Fruit fly (Drosophila melanogaster) whole organism, prepupa: ENCODE data around the gene Ktl.

ENCODE experiments used
- CG11294 ChIP-seq: fragments of 200-800 bp; sonication (Bioruptor generic); IDR thresholded peaks from 2 replicates; pipeline ENCODE4 v1.3.6; 2022; ENCODE audit warnings: missing biosample characterization, missing genetic modification characterization
- CG11762 ChIP-seq: fragments of 200-800 bp; sonication (Bioruptor generic); optimal IDR thresholded peaks from 3 replicates; lab custom pipeline; 2016; ENCODE audit warnings: missing biosample characterization, missing genetic modification characterization; ENCODE audit not compliant: insufficient read depth
- CG15336 ChIP-seq: fragments of 200-800 bp; sonication (Bioruptor generic); IDR thresholded peaks from 2 replicates; pipeline ENCODE4 v1.3.6; 2022; ENCODE audit warnings: missing biosample characterization, missing genetic modification characterization
- CG1621 ChIP-seq: fragments of 200-800 bp; sonication (Bioruptor generic); optimal IDR thresholded peaks from 3 replicates; lab custom pipeline; 2018; ENCODE audit warnings: missing biosample characterization, mild to moderate bottlenecking, missing genetic modification characterization
- CG31627 ChIP-seq: fragments of 200-800 bp; sonication (Bioruptor generic); optimal IDR thresholded peaks from 3 replicates; lab custom pipeline; 2016; ENCODE audit warnings: missing biosample characterization, missing genetic modification characterization
- CG34406 ChIP-seq: fragments of 200-800 bp; sonication (Bioruptor generic); optimal IDR thresholded peaks from 3 replicates; lab custom pipeline; 2016; ENCODE audit warnings: missing biosample characterization, missing genetic modification characterization
- CG3919 ChIP-seq: fragments of 200-800 bp; sonication (Bioruptor generic); optimal IDR thresholded peaks from 3 replicates; lab custom pipeline; 2016; ENCODE audit warnings: missing biosample characterization, missing genetic modification characterization
- CG6163 ChIP-seq: fragments of 200-800 bp; sonication (Bioruptor generic); IDR thresholded peaks from 3 replicates; pipeline ENCODE4 v1.3.6; 2022; ENCODE audit warnings: missing biosample characterization, missing genetic modification characterization
- CG8119 ChIP-seq: fragments of 200-800 bp; sonication (Bioruptor generic); IDR thresholded peaks from 3 replicates; pipeline ENCODE4 v1.3.6; 2022; ENCODE audit warnings: missing biosample characterization, missing genetic modification characterization
- CG8319 ChIP-seq: fragments of 200-800 bp; sonication (Bioruptor generic); optimal IDR thresholded peaks from 3 replicates; lab custom pipeline; 2016; ENCODE audit warnings: missing biosample characterization, missing genetic modification characterization
- CG8632 ChIP-seq: fragments of 200-800 bp; sonication (Bioruptor generic); optimal IDR thresholded peaks from 3 replicates; lab custom pipeline; 2016; ENCODE audit warnings: missing biosample characterization, missing genetic modification characterization
- CG9139 ChIP-seq: fragments of 200-800 bp; sonication (Bioruptor generic); optimal IDR thresholded peaks from 3 replicates; lab custom pipeline; 2017; ENCODE audit warnings: missing biosample characterization, mild to moderate bottlenecking, missing genetic modification characterization
- Eip75B ChIP-seq: fragments of 200-800 bp; sonication (Bioruptor generic); optimal IDR thresholded peaks from 3 replicates; lab custom pipeline; 2016; ENCODE audit warnings: missing biosample characterization, missing genetic modification characterization
- Eip78C ChIP-seq: fragments of 200-800 bp; sonication (Bioruptor generic); peaks from one replicate; lab custom pipeline; 2016; ENCODE audit warnings: missing biosample characterization, missing genetic modification characterization
- Eip93F ChIP-seq: fragments of 200-800 bp; sonication (Bioruptor generic); optimal IDR thresholded peaks from 2 replicates; lab custom pipeline; 2016; ENCODE audit warnings: missing biosample characterization, mild to moderate bottlenecking, missing genetic modification characterization
- Hr38 ChIP-seq: sonication (Bioruptor generic); optimal IDR thresholded peaks from 2 replicates; lab custom pipeline; 2016; ENCODE audit warnings: missing biosample characterization, missing genetic modification characterization
- Lpt ChIP-seq: fragments of 200-800 bp; sonication (Bioruptor generic); optimal IDR thresholded peaks from 3 replicates; lab custom pipeline; 2016; ENCODE audit warnings: missing biosample characterization, missing genetic modification characterization
- Sox14 ChIP-seq: fragments of 200-800 bp; sonication (Bioruptor generic); optimal IDR thresholded peaks from 3 replicates; lab custom pipeline; 2016; ENCODE audit warnings: missing biosample characterization, missing genetic modification characterization
- acj6 ChIP-seq: fragments of 200-800 bp; sonication (Bioruptor generic); optimal IDR thresholded peaks from 3 replicates; lab custom pipeline; 2016; ENCODE audit warnings: missing biosample characterization, missing genetic modification characterization
- cyc ChIP-seq: fragments of 200-800 bp; sonication (Bioruptor generic); optimal IDR thresholded peaks from 3 replicates; lab custom pipeline; 2016; ENCODE audit warnings: missing biosample characterization, missing genetic modification characterization
- eg ChIP-seq: fragments of 200-800 bp; sonication (Bioruptor generic); IDR thresholded peaks from 3 replicates; pipeline ENCODE4 v1.3.6; 2022; ENCODE audit warnings: missing biosample characterization, missing genetic modification characterization
- fd59A ChIP-seq: fragments of 200-800 bp; sonication (Bioruptor generic); optimal IDR thresholded peaks from 2 replicates; lab custom pipeline; 2017; ENCODE audit warnings: missing biosample characterization, mild to moderate bottlenecking, missing genetic modification characterization, missing genetic modification reagents
- fd85E ChIP-seq: fragments of 200-800 bp; sonication (Bioruptor generic); optimal IDR thresholded peaks from 3 replicates; lab custom pipeline; 2016; ENCODE audit warnings: missing biosample characterization, missing genetic modification characterization
- fkh ChIP-seq: fragments of 200-800 bp; sonication (Bioruptor generic); optimal IDR thresholded peaks from 3 replicates; lab custom pipeline; 2017; ENCODE audit warnings: missing biosample characterization, mild to moderate bottlenecking, missing genetic modification characterization, moderate library complexity
- lz ChIP-seq: fragments of 200-800 bp; sonication (Bioruptor generic); optimal IDR thresholded peaks from 3 replicates; lab custom pipeline; 2016; ENCODE audit warnings: missing biosample characterization, missing genetic modification characterization
- pdm3 ChIP-seq: fragments of 200-800 bp; sonication (Bioruptor generic); optimal IDR thresholded peaks from 3 replicates; lab custom pipeline; 2016; ENCODE audit warnings: missing biosample characterization, missing genetic modification characterization
- salr ChIP-seq, 2 experiments: fragments of 200-800 bp; sonication (Bioruptor generic); optimal IDR thresholded peaks; 3 replicates each; lab custom pipeline; 2016 to 2018; ENCODE audit warnings: missing biosample characterization in 2 of 2, missing genetic modification characterization in 2 of 2, mild to moderate bottlenecking in 1 of 2
- spab ChIP-seq: fragments of 200-800 bp; sonication (Bioruptor generic); optimal IDR thresholded peaks from 2 replicates; lab custom pipeline; 2017; ENCODE audit warnings: missing biosample characterization, mild to moderate bottlenecking, missing genetic modification characterization, missing genetic modification reagents
- ss ChIP-seq, 2 experiments: fragments of 200-800 bp; sonication (Bioruptor generic); optimal IDR thresholded peaks; 2 replicates in 1 of 2; 3 replicates in 1 of 2; lab custom pipeline; 2017 to 2018; ENCODE audit warnings: mild to moderate bottlenecking in 2 of 2, missing biosample characterization in 2 of 2, missing genetic modification characterization in 2 of 2, moderate library complexity in 1 of 2
- svp ChIP-seq: fragments of 200-800 bp; sonication (Bioruptor generic); peaks from one replicate; lab custom pipeline; 2016; ENCODE audit warnings: missing biosample characterization, missing genetic modification characterization
- topi ChIP-seq: fragments of 200-800 bp; sonication (Bioruptor generic); optimal IDR thresholded peaks from 3 replicates; lab custom pipeline; 2016; ENCODE audit warnings: missing biosample characterization, missing genetic modification characterization

Ktl gene

DNA sequence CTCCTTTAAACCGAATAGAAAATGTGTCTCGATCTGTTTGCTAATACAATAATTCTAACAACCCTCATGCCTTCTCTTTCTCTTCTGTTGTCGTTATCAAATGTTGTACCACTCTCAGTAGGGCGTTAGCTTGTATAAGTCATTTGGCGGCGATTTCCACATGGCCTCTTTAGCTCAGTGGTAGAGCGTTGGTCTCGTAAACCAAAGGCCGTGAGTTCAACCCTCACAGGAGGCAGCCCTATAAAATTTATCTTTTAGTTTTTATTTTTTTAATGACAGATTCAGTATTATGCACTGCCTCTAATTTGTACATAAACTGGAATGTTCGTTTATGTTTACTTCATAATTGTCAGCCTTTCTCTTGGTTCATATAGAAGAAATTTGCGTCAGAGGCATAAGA lies 5.6 kb downstream of the Ktl start:
- TF ChIP-seq fkh (GFP tag; lab: Kevin White, UChicago) (peak; percentile 8), Eip93F (GFP tag; lab: Kevin White, UChicago) (no peak)

DNA sequence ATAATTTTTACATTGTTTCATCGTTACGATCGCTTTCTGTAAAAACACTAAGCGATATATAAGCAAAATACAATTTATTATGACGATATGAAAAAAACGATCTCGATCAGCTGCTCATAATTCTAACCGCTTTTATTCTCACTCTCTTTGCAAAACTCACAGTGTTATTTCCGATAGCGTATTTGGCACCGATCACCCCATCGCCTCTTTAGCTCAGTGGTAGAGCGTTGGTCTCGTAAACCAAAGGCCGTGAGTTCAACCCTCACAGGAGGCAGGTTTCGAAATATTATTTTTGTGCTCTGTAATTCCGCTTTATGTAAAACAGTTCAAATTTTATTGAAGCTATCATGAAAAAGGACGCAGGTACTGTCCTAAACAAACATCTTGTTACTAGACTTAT lies 6.2 kb downstream of the Ktl start:
- no peak for TF ChIP-seq ss (GFP tag; optimal IDR thresholded peaks at IDR 0.05; lab: Kevin White, UChicago)
- TF ChIP-seq svp (GFP tag; lab: Kevin White, UChicago) = peak; percentile 73

DNA sequence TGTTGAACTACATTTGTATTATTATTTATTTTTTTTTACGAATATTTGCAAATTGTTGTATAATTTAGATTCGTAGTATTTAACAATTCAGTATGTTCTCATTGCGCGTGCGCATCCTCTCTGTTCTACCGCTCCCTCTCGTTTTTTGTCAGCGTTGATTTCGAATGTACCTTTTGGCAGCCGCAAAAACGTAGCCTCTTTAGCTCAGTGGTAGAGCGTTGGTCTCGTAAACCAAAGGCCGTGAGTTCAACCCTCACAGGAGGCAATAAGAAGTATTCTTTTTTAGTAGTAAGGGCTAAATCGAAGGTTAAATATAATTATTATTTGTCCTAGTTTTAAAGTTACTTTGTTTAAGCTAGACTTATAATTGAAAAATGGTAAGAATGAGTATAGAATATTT lies 6.6 kb downstream of the Ktl start:
- no peak for TF ChIP-seq Sox14 (GFP tag; lab: Kevin White, UChicago)
- TF ChIP-seq Eip78C (GFP tag; lab: Kevin White, UChicago) = peak; percentile 49

DNA sequence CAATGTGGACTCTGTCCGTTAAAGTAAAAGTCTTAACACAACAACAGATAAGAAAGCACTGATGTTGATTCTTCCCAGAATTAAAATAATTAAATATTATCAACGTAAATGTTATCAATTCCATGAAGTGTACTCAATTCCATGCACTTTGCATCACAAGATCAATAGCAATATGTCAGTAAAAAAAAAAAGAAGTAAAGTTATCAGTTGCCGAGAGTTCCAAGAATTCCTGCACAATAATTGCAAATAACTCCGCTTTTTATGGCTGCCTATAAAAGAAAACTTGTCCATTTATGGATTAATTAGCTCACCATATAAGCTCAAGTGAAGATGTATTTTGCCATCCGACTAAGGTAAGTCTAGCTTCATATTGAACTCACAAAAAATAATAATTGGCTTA lies 19.7 kb downstream of the Ktl start, which contains the start of gene TotZ:
Gene TotZ (plus strand): TSS at position 301 of the 400 bp plus-strand sequence.
- TF ChIP-seq acj6 (GFP tag; lab: Kevin White, UChicago) (no peak), CG11294 (no peak), svp (GFP tag; lab: Kevin White, UChicago) (peak; percentile 86)

DNA sequence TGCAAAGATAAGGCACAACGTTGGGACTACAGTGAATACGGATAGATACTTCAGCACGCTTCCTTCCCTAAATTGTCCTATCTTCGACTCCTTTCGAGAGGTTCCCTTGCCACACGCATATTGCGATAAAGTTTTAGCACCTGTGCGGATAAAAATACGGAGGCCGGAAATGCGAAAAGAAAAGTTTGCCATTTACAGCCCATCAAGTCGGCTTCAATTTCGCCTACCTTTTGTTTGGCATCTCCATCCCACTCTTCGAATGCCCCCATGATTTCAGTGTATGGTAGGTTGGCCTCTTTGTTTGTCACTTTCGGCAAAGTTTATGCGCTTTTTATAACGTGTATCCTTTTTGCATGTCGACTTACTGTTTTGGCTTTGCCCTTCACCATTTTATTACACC lies 20.4 kb downstream of the Ktl start:
- TF ChIP-seq CG6163 (GFP tag; lab: Robert Waterston, UW) = no peak

DNA sequence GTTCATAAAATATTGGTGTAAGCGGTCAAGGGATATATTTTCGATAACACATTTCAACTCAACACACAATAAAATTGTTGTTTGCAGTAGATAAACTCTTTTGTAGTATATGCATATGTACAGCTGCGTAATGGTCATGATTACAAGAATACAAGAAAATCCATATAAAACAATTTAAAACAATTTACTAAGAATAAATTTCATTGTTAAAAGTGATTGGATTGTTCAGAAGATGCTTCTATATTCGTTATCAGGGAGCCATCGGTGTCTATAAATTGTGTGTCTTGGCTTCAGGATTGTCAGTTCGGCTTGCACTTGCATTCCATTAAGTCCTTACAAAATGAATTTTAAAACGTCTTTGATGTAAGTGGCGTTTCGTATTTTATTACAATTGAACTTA lies 23.5 kb downstream of the Ktl start, which contains the start of gene TotB:
Gene TotB (plus strand): TSS at position 301 of the 400 bp plus-strand sequence.
- no peak for TF ChIP-seq salr (GFP tag; optimal IDR thresholded peaks at IDR 0.05; lab: Kevin White, UChicago)
- TF ChIP-seq svp (GFP tag; lab: Kevin White, UChicago) = peak; percentile 53
- no peak for TF ChIP-seq CG11762 (GFP tag; lab: Kevin White, UChicago)
- no peak for TF ChIP-seq Eip78C (GFP tag; lab: Kevin White, UChicago)
- TF ChIP-seq CG8119 (GFP tag; lab: Robert Waterston, UW) = no peak
- no peak for TF ChIP-seq CG34406 (GFP tag; lab: Kevin White, UChicago)
- no peak for TF ChIP-seq CG11294

DNA sequence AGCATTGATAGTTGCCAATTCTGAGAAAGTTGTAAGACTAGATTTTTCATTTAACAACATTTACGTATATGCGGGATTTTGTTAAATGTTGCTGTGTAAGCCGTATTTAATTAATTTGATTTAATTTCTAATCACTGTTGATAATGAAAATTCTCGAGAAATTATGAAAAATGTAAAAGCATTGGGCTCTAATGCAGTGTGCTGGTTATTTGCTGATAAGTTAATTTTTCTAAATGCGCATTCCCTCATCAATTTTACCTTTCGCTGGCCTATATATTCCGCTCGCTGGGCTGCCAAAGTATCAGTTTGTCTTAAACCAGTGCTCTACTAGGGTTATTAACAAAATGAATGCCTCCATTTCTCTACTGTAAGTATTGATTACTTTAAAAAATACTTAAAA lies 24.4 kb downstream of the Ktl start, which contains the start of gene TotC:
Gene TotC (plus strand): TSS at position 301 of the 400 bp plus-strand sequence.
- no peak for TF ChIP-seq CG1621 (tag; lab: Kevin White, UChicago)
- no peak for TF ChIP-seq eg (GFP tag; lab: Robert Waterston, UW)
- no peak for TF ChIP-seq CG3919 (GFP tag; lab: Kevin White, UChicago)
- TF ChIP-seq cyc (GFP tag; lab: Kevin White, UChicago) = no peak
- no peak for TF ChIP-seq CG31627 (GFP tag; lab: Kevin White, UChicago)
- TF ChIP-seq CG11294 = no peak
- no peak for TF ChIP-seq fd59A

DNA sequence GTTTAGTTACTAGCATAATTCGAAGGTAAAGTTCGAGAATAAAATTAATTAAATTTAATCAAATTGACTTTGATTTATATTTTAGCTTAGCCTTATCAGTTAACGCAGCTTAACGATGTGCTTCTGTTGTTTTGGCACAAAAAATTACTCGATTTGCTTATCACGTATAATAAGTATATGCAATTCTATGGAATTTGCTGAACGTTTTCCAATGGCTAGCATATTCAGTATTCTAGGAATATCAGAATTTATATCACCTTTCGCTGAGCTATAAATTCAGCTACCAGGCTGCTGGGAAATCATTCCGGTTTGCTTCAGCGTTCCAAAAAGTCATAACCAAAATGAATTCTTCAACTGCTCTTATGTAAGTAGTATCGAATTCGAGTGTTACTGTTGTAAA lies 26.4 kb downstream of the Ktl start, which contains the start of gene TotA:
Gene TotA (plus strand): TSS at position 301 of the 400 bp plus-strand sequence.
- TF ChIP-seq fd85E (GFP tag; lab: Kevin White, UChicago) (no peak), CG9139 (GFP tag; lab: Kevin White, UChicago) (no peak), spab (GFP tag; lab: Kevin White, UChicago) (no peak), Lpt (GFP tag; lab: Kevin White, UChicago) (no peak), Hr38 (no peak), fd59A (no peak), Eip75B (GFP tag; lab: Kevin White, UChicago) (no peak), pdm3 (GFP tag; lab: Kevin White, UChicago) (no peak), CG8632 (no peak), topi (GFP tag; lab: Kevin White, UChicago) (no peak), lz (GFP tag; lab: Kevin White, UChicago) (no peak), CG8319 (GFP tag; lab: Kevin White, UChicago) (no peak), Eip78C (GFP tag; lab: Kevin White, UChicago) (no peak), CG15336 (GFP tag; lab: Robert Waterston, UW) (no peak)
